Worm (Caenorhabditis elegans) whole organism, L3 larva: Measurements from ENCODE around the gene F01D5.10.
"Not testable (repeated sequence)": the region's sequence is repeated elsewhere in the genome, so short reads cannot be mapped to it uniquely, and the experiment has no call there.

Experiments used
- R02D3.7 ChIP-seq: fragments of 150-350 bp; optimal IDR thresholded peaks from 2 replicates; lab custom pipeline; 2014; ENCODE audit warnings: missing biosample characterization, missing genetic modification characterization
- ZK546.5 ChIP-seq: sonication (generic microtip); optimal IDR thresholded peaks from 2 replicates; lab custom pipeline; 2017; ENCODE audit warnings: missing biosample characterization, missing genetic modification characterization
- ceh-16 ChIP-seq: sonication (generic microtip); optimal IDR thresholded peaks from 2 replicates; lab custom pipeline; 2017; ENCODE audit warnings: missing biosample characterization, missing genetic modification characterization
- ceh-28 ChIP-seq: fragments of 150-350 bp; optimal IDR thresholded peaks from 2 replicates; lab custom pipeline; 2014; ENCODE audit warnings: missing biosample characterization, missing genetic modification reagents, missing genetic modification characterization
- ceh-82 ChIP-seq: fragments of 150-350 bp; optimal IDR thresholded peaks from 2 replicates; lab custom pipeline; 2014; ENCODE audit warnings: missing biosample characterization, missing genetic modification characterization
- ceh-9 ChIP-seq: sonication (generic microtip); optimal IDR thresholded peaks from 2 replicates; lab custom pipeline; 2018; ENCODE audit warnings: missing biosample characterization, missing genetic modification characterization
- daf-12 ChIP-seq: fragments of 150-350 bp; optimal IDR thresholded peaks from 2 replicates; lab custom pipeline; 2014; ENCODE audit warnings: missing biosample characterization, missing genetic modification reagents, missing genetic modification characterization
- egl-27 ChIP-seq: sonication (generic microtip); optimal IDR thresholded peaks from 4 replicates; lab custom pipeline; 2017; ENCODE audit warnings: missing biosample characterization, missing genetic modification reagents, missing genetic modification characterization
- egl-5 ChIP-seq: fragments of 150-350 bp; optimal IDR thresholded peaks from 2 replicates; lab custom pipeline; 2017; ENCODE audit warnings: missing biosample characterization, missing genetic modification reagents, missing genetic modification characterization, inconsistent platforms
- elt-1 ChIP-seq: fragments of 150-350 bp; optimal IDR thresholded peaks from 2 replicates; lab custom pipeline; 2014; ENCODE audit warnings: missing biosample characterization, missing genetic modification characterization
- elt-2 ChIP-seq: sonication (generic microtip); optimal IDR thresholded peaks from 2 replicates; lab custom pipeline; 2016; ENCODE audit warnings: missing genetic modification reagents, mild to moderate bottlenecking, missing genetic modification characterization, missing compliant biosample characterization
- eor-1 ChIP-seq, 2 experiments: fragments of 150-350 bp; optimal IDR thresholded peaks; 2 replicates each; lab custom pipeline; 2014 to 2018; ENCODE audit warnings: missing biosample characterization in 2 of 2, missing genetic modification characterization in 2 of 2
- fkh-10 ChIP-seq: sonication (generic microtip); optimal IDR thresholded peaks from 2 replicates; lab custom pipeline; 2017; ENCODE audit warnings: missing biosample characterization, missing genetic modification reagents, missing genetic modification characterization
- fos-1 ChIP-seq: fragments of 150-350 bp; optimal IDR thresholded peaks from 2 replicates; lab custom pipeline; 2014; ENCODE audit warnings: missing biosample characterization, missing genetic modification characterization
- hmg-11 ChIP-seq: sonication (generic microtip); optimal IDR thresholded peaks from 2 replicates; lab custom pipeline; 2016; ENCODE audit warnings: missing genetic modification characterization, missing compliant biosample characterization
- jun-1 ChIP-seq: fragments of 150-350 bp; optimal IDR thresholded peaks from 2 replicates; lab custom pipeline; 2014; ENCODE audit warnings: missing biosample characterization, missing genetic modification reagents, missing genetic modification characterization
- lin-15B ChIP-seq: fragments of 150-350 bp; optimal IDR thresholded peaks from 2 replicates; lab custom pipeline; 2014; ENCODE audit warnings: missing biosample characterization, missing genetic modification characterization
- lin-39 ChIP-seq: fragments of 150-350 bp; optimal IDR thresholded peaks from 2 replicates; lab custom pipeline; 2018; ENCODE audit warnings: missing biosample characterization, missing genetic modification reagents, missing genetic modification characterization
- lsy-12 ChIP-seq: sonication (generic microtip); optimal IDR thresholded peaks from 2 replicates; lab custom pipeline; 2016; ENCODE audit warnings: mild to moderate bottlenecking, missing genetic modification characterization, missing compliant biosample characterization
- mdl-1 ChIP-seq: fragments of 150-350 bp; optimal IDR thresholded peaks from 2 replicates; lab custom pipeline; 2014; ENCODE audit warnings: missing biosample characterization, missing genetic modification characterization
- mml-1 ChIP-seq: fragments of 150-350 bp; sonication (generic microtip); optimal IDR thresholded peaks from 3 replicates; lab custom pipeline; 2014; ENCODE audit warnings: missing biosample characterization, missing genetic modification characterization
- nfya-1 ChIP-seq: sonication (generic microtip); optimal IDR thresholded peaks from 2 replicates; lab custom pipeline; 2017; ENCODE audit warnings: missing genetic modification characterization, mild to moderate bottlenecking, missing compliant biosample characterization, antibody characterized with exemption, moderate library complexity; ENCODE audit not compliant: insufficient read depth
- nhr-11 ChIP-seq: fragments of 150-350 bp; optimal IDR thresholded peaks from 2 replicates; lab custom pipeline; 2014; ENCODE audit warnings: missing biosample characterization, missing genetic modification characterization
- nhr-12 ChIP-seq: fragments of 150-350 bp; optimal IDR thresholded peaks from 2 replicates; lab custom pipeline; 2014; ENCODE audit warnings: missing biosample characterization, missing genetic modification characterization
- nhr-23 ChIP-seq: fragments of 150-350 bp; optimal IDR thresholded peaks from 2 replicates; lab custom pipeline; 2014; ENCODE audit warnings: missing biosample characterization, missing genetic modification reagents, missing genetic modification characterization
- nhr-237 ChIP-seq: fragments of 150-350 bp; optimal IDR thresholded peaks from 2 replicates; lab custom pipeline; 2014; ENCODE audit warnings: missing biosample characterization, missing genetic modification characterization
- nhr-25 ChIP-seq: sonication (generic microtip); optimal IDR thresholded peaks from 2 replicates; lab custom pipeline; 2017; ENCODE audit warnings: missing biosample characterization, missing genetic modification characterization
- nhr-28 ChIP-seq: fragments of 150-350 bp; optimal IDR thresholded peaks from 2 replicates; lab custom pipeline; 2014; ENCODE audit warnings: missing biosample characterization, missing genetic modification characterization
- nhr-43 ChIP-seq: sonication (generic microtip); optimal IDR thresholded peaks from 2 replicates; lab custom pipeline; 2016; ENCODE audit warnings: mild to moderate bottlenecking, missing genetic modification characterization, missing compliant biosample characterization; ENCODE audit not compliant: poor library complexity, severe bottlenecking
- nhr-67 ChIP-seq: fragments of 150-350 bp; optimal IDR thresholded peaks from 2 replicates; lab custom pipeline; 2014; ENCODE audit warnings: missing biosample characterization, missing genetic modification characterization
- nhr-76 ChIP-seq: fragments of 150-350 bp; sonication (generic microtip); optimal IDR thresholded peaks from 5 replicates; lab custom pipeline; 2014; ENCODE audit warnings: missing biosample characterization, missing genetic modification characterization
- nhr-77 ChIP-seq: fragments of 150-350 bp; optimal IDR thresholded peaks from 2 replicates; lab custom pipeline; 2014; ENCODE audit warnings: missing biosample characterization, missing genetic modification characterization
- pha-4 ChIP-seq: fragments of 150-350 bp; optimal IDR thresholded peaks from 2 replicates; lab custom pipeline; 2014; ENCODE audit warnings: missing biosample characterization, missing genetic modification reagents, missing genetic modification characterization
- pqm-1 ChIP-seq: fragments of 150-350 bp; optimal IDR thresholded peaks from 2 replicates; lab custom pipeline; 2017; ENCODE audit warnings: missing biosample characterization, missing genetic modification characterization, inconsistent platforms
- sea-2 ChIP-seq: fragments of 150-350 bp; sonication (generic microtip); optimal IDR thresholded peaks from 4 replicates; lab custom pipeline; 2014; ENCODE audit warnings: missing biosample characterization, missing genetic modification reagents, missing genetic modification characterization
- skn-1 ChIP-seq: fragments of 150-350 bp; optimal IDR thresholded peaks from 2 replicates; lab custom pipeline; 2014; ENCODE audit warnings: missing biosample characterization, missing genetic modification characterization
- snpc-4 ChIP-seq: fragments of 150-350 bp; optimal IDR thresholded peaks from 2 replicates; lab custom pipeline; 2014; ENCODE audit warnings: missing biosample characterization, missing genetic modification characterization
- tbx-2 ChIP-seq: sonication (generic microtip); optimal IDR thresholded peaks from 2 replicates; lab custom pipeline; 2016; ENCODE audit warnings: mild to moderate bottlenecking, missing genetic modification characterization, missing compliant biosample characterization
- unc-62 ChIP-seq: fragments of 150-350 bp; sonication (generic microtip); optimal IDR thresholded peaks from 4 replicates; lab custom pipeline; 2014; ENCODE audit warnings: missing biosample characterization, missing genetic modification reagents, missing genetic modification characterization
- zag-1 ChIP-seq: fragments of 150-350 bp; optimal IDR thresholded peaks from 2 replicates; lab custom pipeline; 2014; ENCODE audit warnings: missing biosample characterization, missing genetic modification characterization
- ztf-11 ChIP-seq: fragments of 150-350 bp; optimal IDR thresholded peaks from 2 replicates; lab custom pipeline; 2014; ENCODE audit warnings: missing biosample characterization, missing genetic modification characterization
- ztf-4 ChIP-seq: fragments of 150-350 bp; optimal IDR thresholded peaks from 2 replicates; lab custom pipeline; 2014; ENCODE audit warnings: missing biosample characterization, missing genetic modification characterization

Gene F01D5.10

ce11 chrII:14021230-14021629 is at the start of gene F01D5.10:
Gene F01D5.10 (minus strand): TSS chrII:14021330.
- TF ChIP-seq egl-27 (tag; lab: Kevin White, UChicago); hmg-11; zag-1: not testable (repeated sequence)

ce11 chrII:14068607-14069006 is 47.5 kb upstream of the F01D5.10 start, which contains the start of gene xrn-1:
Gene xrn-1 (plus strand): TSS chrII:14068907.
- TF ChIP-seq nfya-1 = no peak
- TF ChIP-seq tbx-2 (tag; lab: Kevin White, UChicago) = no peak
- TF ChIP-seq pha-4 = no peak
- TF ChIP-seq nhr-28 (tag; lab: Kevin White, UChicago) = no peak
- no peak for TF ChIP-seq ceh-82 (tag; lab: Kevin White, UChicago)
- TF ChIP-seq nhr-67 (tag; lab: Kevin White, UChicago) = no peak
- TF ChIP-seq lin-39 (tag; lab: Kevin White, UChicago) = no peak
- TF ChIP-seq lsy-12 (tag; lab: Kevin White, UChicago) = no peak
- no peak for TF ChIP-seq nhr-77 (tag; lab: Kevin White, UChicago)

- TF ChIP-seq fkh-10 (no peak), zag-1 (no peak), lin-15B (no peak), nhr-28 (tag; lab: Kevin White, UChicago) (no peak), ceh-16 (tag; lab: Kevin White, UChicago) (no peak), ztf-11 (tag; lab: Kevin White, UChicago) (no peak), nhr-23 (tag; lab: Kevin White, UChicago) (no peak), mdl-1 (tag; lab: Kevin White, UChicago) (no peak), ceh-82 (tag; lab: Kevin White, UChicago) (no peak), nhr-12 (tag; lab: Kevin White, UChicago) (no peak), sea-2 (GFP tag; lab: Kevin White, UChicago) (no peak), ZK546.5 (no peak), egl-27 (tag; lab: Kevin White, UChicago) (no peak), R02D3.7 (no peak), pha-4 (no peak), nhr-237 (tag; lab: Kevin White, UChicago) (no peak), egl-5 (tag; lab: Kevin White, UChicago) (no peak)
Observed at ce11 chrII:14065486-14065885, 44.4 kb upstream of the F01D5.10 start.

- TF ChIP-seq snpc-4 (tag; lab: Kevin White, UChicago) (no peak), mml-1 (no peak), nhr-11 (tag; lab: Kevin White, UChicago) (no peak), eor-1 (tag; optimal IDR thresholded peaks at IDR 0.05; lab: Kevin White, UChicago) (no peak), nhr-12 (tag; lab: Kevin White, UChicago) (no peak), fos-1 (tag; lab: Kevin White, UChicago) (no peak), ztf-4 (tag; lab: Kevin White, UChicago) (no peak), nhr-77 (tag; lab: Kevin White, UChicago) (no peak), sea-2 (GFP tag; lab: Kevin White, UChicago) (no peak), unc-62 (no peak), lin-15B (no peak)
- TF ChIP-seq, all 47 proteins: peak for 0
Observed at ce11 chrII:14064051-14064450, 42.9 kb upstream of the F01D5.10 start.

- no peak for TF ChIP-seq sea-2 (GFP tag; lab: Kevin White, UChicago)
- no peak for TF ChIP-seq elt-1 (tag; lab: Kevin White, UChicago)
- no peak for TF ChIP-seq daf-12
- TF ChIP-seq ceh-16 (tag; lab: Kevin White, UChicago) = no peak
- TF ChIP-seq nhr-237 (tag; lab: Kevin White, UChicago) = no peak
- peak; percentile 86 for TF ChIP-seq lin-15B
- no peak for TF ChIP-seq skn-1 (tag; lab: Kevin White, UChicago)
- peak; percentile 63 for TF ChIP-seq nfya-1
- peak; percentile 81 for TF ChIP-seq snpc-4 (tag; lab: Kevin White, UChicago)
- no peak for TF ChIP-seq ceh-9 (tag; lab: Kevin White, UChicago)
- TF ChIP-seq elt-2 (tag; lab: Kevin White, UChicago) = peak; percentile 47
- TF ChIP-seq nhr-67 (tag; lab: Kevin White, UChicago) = no peak
- peak; percentile 27 for TF ChIP-seq R02D3.7
- peak; percentile 6 for TF ChIP-seq nhr-25 (tag; lab: Kevin White, UChicago)
- no peak for TF ChIP-seq pqm-1 (tag; lab: Kevin White, UChicago)
- TF ChIP-seq pha-4 = peak; percentile 67
- no peak for TF ChIP-seq fkh-10
- peak; percentile 15 for TF ChIP-seq nhr-11 (tag; lab: Kevin White, UChicago)
- TF ChIP-seq tbx-2 (tag; lab: Kevin White, UChicago) = peak; percentile 2
- TF ChIP-seq ceh-82 (tag; lab: Kevin White, UChicago) = no peak
- TF ChIP-seq nhr-23 (tag; lab: Kevin White, UChicago) = peak; percentile 54
- no peak for TF ChIP-seq ZK546.5
- no peak for TF ChIP-seq nhr-43 (tag; lab: Kevin White, UChicago)
- no peak for TF ChIP-seq eor-1 (tag; optimal IDR thresholded peaks at IDR 0.05; lab: Kevin White, UChicago)
- TF ChIP-seq mdl-1 (tag; lab: Kevin White, UChicago) = no peak
- TF ChIP-seq jun-1 (tag; lab: Kevin White, UChicago) = peak; percentile 34
- no peak for TF ChIP-seq zag-1
- TF ChIP-seq ceh-28 = peak; percentile 24
- TF ChIP-seq lsy-12 (tag; lab: Kevin White, UChicago) = peak; percentile 76
- TF ChIP-seq nhr-76 (tag; lab: Kevin White, UChicago) = no peak
Observed at ce11 chrII:14063044-14063500, 41.9 kb upstream of the F01D5.10 start, which contains the start of gene lem-2. Gene lem-2 (plus strand): TSS chrII:14063450.
